Worm (Caenorhabditis elegans) whole organism, L3 larva: ENCODE data around the gene smc-3.
A peak's percentile ranks its signal among the peaks of the same experiment; 100 is the strongest.

Source experiments
- ceh-82 ChIP-seq: fragments of 150-350 bp; optimal IDR thresholded peaks from 2 replicates; lab custom pipeline; 2014; ENCODE audit warnings: missing biosample characterization, missing genetic modification characterization
- egl-27 ChIP-seq: sonication (generic microtip); optimal IDR thresholded peaks from 4 replicates; lab custom pipeline; 2017; ENCODE audit warnings: missing biosample characterization, missing genetic modification reagents, missing genetic modification characterization
- elt-2 ChIP-seq: sonication (generic microtip); optimal IDR thresholded peaks from 2 replicates; lab custom pipeline; 2016; ENCODE audit warnings: missing genetic modification reagents, mild to moderate bottlenecking, missing genetic modification characterization, missing compliant biosample characterization
- eor-1 ChIP-seq, 2 experiments: fragments of 150-350 bp; optimal IDR thresholded peaks; 2 replicates each; lab custom pipeline; 2014 to 2018; ENCODE audit warnings: missing biosample characterization in 2 of 2, missing genetic modification characterization in 2 of 2
- fkh-10 ChIP-seq: sonication (generic microtip); optimal IDR thresholded peaks from 2 replicates; lab custom pipeline; 2017; ENCODE audit warnings: missing biosample characterization, missing genetic modification reagents, missing genetic modification characterization
- fkh-2 ChIP-seq: fragments of 150-350 bp; optimal IDR thresholded peaks from 2 replicates; lab custom pipeline; 2014; ENCODE audit warnings: missing biosample characterization, missing genetic modification reagents, missing genetic modification characterization
- fos-1 ChIP-seq: fragments of 150-350 bp; optimal IDR thresholded peaks from 2 replicates; lab custom pipeline; 2014; ENCODE audit warnings: missing biosample characterization, missing genetic modification characterization
- hmg-11 ChIP-seq: sonication (generic microtip); optimal IDR thresholded peaks from 2 replicates; lab custom pipeline; 2016; ENCODE audit warnings: missing genetic modification characterization, missing compliant biosample characterization
- lin-15B ChIP-seq: fragments of 150-350 bp; optimal IDR thresholded peaks from 2 replicates; lab custom pipeline; 2014; ENCODE audit warnings: missing biosample characterization, missing genetic modification characterization
- lin-39 ChIP-seq: fragments of 150-350 bp; optimal IDR thresholded peaks from 2 replicates; lab custom pipeline; 2018; ENCODE audit warnings: missing biosample characterization, missing genetic modification reagents, missing genetic modification characterization
- lsy-12 ChIP-seq: sonication (generic microtip); optimal IDR thresholded peaks from 2 replicates; lab custom pipeline; 2016; ENCODE audit warnings: mild to moderate bottlenecking, missing genetic modification characterization, missing compliant biosample characterization
- nfya-1 ChIP-seq: sonication (generic microtip); optimal IDR thresholded peaks from 2 replicates; lab custom pipeline; 2017; ENCODE audit warnings: missing genetic modification characterization, mild to moderate bottlenecking, missing compliant biosample characterization, antibody characterized with exemption, moderate library complexity; ENCODE audit not compliant: insufficient read depth
- nhr-12 ChIP-seq: fragments of 150-350 bp; optimal IDR thresholded peaks from 2 replicates; lab custom pipeline; 2014; ENCODE audit warnings: missing biosample characterization, missing genetic modification characterization
- nhr-23 ChIP-seq: fragments of 150-350 bp; optimal IDR thresholded peaks from 2 replicates; lab custom pipeline; 2014; ENCODE audit warnings: missing biosample characterization, missing genetic modification reagents, missing genetic modification characterization
- nhr-43 ChIP-seq: sonication (generic microtip); optimal IDR thresholded peaks from 2 replicates; lab custom pipeline; 2016; ENCODE audit warnings: mild to moderate bottlenecking, missing genetic modification characterization, missing compliant biosample characterization; ENCODE audit not compliant: poor library complexity, severe bottlenecking
- nhr-76 ChIP-seq: fragments of 150-350 bp; sonication (generic microtip); optimal IDR thresholded peaks from 5 replicates; lab custom pipeline; 2014; ENCODE audit warnings: missing biosample characterization, missing genetic modification characterization
- pqm-1 ChIP-seq: fragments of 150-350 bp; optimal IDR thresholded peaks from 2 replicates; lab custom pipeline; 2017; ENCODE audit warnings: missing biosample characterization, missing genetic modification characterization, inconsistent platforms
- sea-2 ChIP-seq: fragments of 150-350 bp; sonication (generic microtip); optimal IDR thresholded peaks from 4 replicates; lab custom pipeline; 2014; ENCODE audit warnings: missing biosample characterization, missing genetic modification reagents, missing genetic modification characterization
- unc-39 ChIP-seq: sonication (generic microtip); optimal IDR thresholded peaks from 4 replicates; lab custom pipeline; 2017; ENCODE audit warnings: missing biosample characterization, missing genetic modification characterization
- zag-1 ChIP-seq: fragments of 150-350 bp; optimal IDR thresholded peaks from 2 replicates; lab custom pipeline; 2014; ENCODE audit warnings: missing biosample characterization, missing genetic modification characterization
- ztf-11 ChIP-seq: fragments of 150-350 bp; optimal IDR thresholded peaks from 2 replicates; lab custom pipeline; 2014; ENCODE audit warnings: missing biosample characterization, missing genetic modification characterization
- ztf-4 ChIP-seq: fragments of 150-350 bp; optimal IDR thresholded peaks from 2 replicates; lab custom pipeline; 2014; ENCODE audit warnings: missing biosample characterization, missing genetic modification characterization

smc-3 gene

ce11 chrIII:11350107-11350826 is 59.6 kb downstream of the smc-3 start:
- TF ChIP-seq unc-39 = no peak
- TF ChIP-seq pqm-1 (tag; lab: Kevin White, UChicago) = peak; percentile 14
- TF ChIP-seq ztf-4 (tag; lab: Kevin White, UChicago) = no peak
- TF ChIP-seq sea-2 (GFP tag; lab: Kevin White, UChicago) = no peak
- no peak for TF ChIP-seq eor-1 (tag; optimal IDR thresholded peaks at IDR 0.05; lab: Kevin White, UChicago)
- no peak for TF ChIP-seq hmg-11 (tag; lab: Kevin White, UChicago)
- TF ChIP-seq elt-2 = peak; percentile 59
- TF ChIP-seq lsy-12 (tag; lab: Kevin White, UChicago) = no peak

ce11 chrIII:11352840-11353239 is 62.1 kb downstream of the smc-3 start:
- peak; percentile 37 for TF ChIP-seq nfya-1
- peak; percentile 21 for TF ChIP-seq elt-2
- no peak for TF ChIP-seq nhr-12 (tag; lab: Kevin White, UChicago)
- peak; percentile 43 for TF ChIP-seq nhr-43 (tag; lab: Kevin White, UChicago)
- TF ChIP-seq lin-39 (tag; lab: Kevin White, UChicago) = peak; percentile 3
- peak; percentile 4 for TF ChIP-seq lin-15B (tag; lab: Kevin White, UChicago)
- TF ChIP-seq ceh-82 (tag; lab: Kevin White, UChicago) = no peak
- no peak for TF ChIP-seq fos-1 (tag; lab: Kevin White, UChicago)
- TF ChIP-seq pqm-1 (tag; lab: Kevin White, UChicago) = peak; percentile 41
- TF ChIP-seq sea-2 (GFP tag; lab: Kevin White, UChicago) = no peak

- TF ChIP-seq nhr-12 (tag; lab: Kevin White, UChicago) = no peak
- no peak for TF ChIP-seq unc-39
- TF ChIP-seq fkh-2 (tag; lab: Kevin White, UChicago) = no peak
- TF ChIP-seq egl-27 (tag; lab: Kevin White, UChicago) = no peak
- no peak for TF ChIP-seq zag-1
- TF ChIP-seq nhr-76 (tag; lab: Kevin White, UChicago) = no peak
- peak; percentile 13 for TF ChIP-seq elt-2
- TF ChIP-seq lin-39 (tag; lab: Kevin White, UChicago) = peak; percentile 43
- TF ChIP-seq fkh-10 (GFP tag; lab: Kevin White, UChicago) = no peak
- no peak for TF ChIP-seq nhr-23
- no peak for TF ChIP-seq ztf-11
- TF ChIP-seq nfya-1 = peak; percentile 25
- TF ChIP-seq, all 47 proteins: peak for 3
Measured at ce11 chrIII:11353499-11353898, 62.8 kb downstream of the smc-3 start.
